Worm (Caenorhabditis elegans): ENCODE results near the gene vps-16.
A peak's percentile ranks its signal among the peaks of the same experiment; 100 is the strongest.

vps-16 gene

DNA sequence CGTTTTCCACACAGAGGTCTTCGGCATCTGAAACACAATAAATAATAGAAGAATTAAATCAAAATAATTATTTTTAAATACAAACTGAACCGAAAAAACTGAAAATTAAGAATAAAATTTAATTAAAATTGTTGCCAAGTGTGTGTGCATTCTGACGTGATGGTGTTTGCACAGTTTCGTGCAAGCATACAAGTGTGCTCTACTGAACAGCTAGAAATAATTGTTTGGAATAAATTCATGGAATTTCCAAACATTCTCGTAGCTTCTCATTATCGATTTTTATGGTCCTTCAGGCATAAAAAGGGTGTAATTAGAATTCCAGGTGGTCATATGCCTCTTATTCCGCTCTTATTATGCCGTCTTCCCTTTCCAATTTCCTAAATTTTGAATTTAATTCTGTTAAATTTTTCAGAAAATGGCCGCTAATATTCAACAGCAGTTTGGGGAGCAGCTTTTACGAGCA is 1.2 kb upstream of the vps-16 start, which contains the start of the genes mrps-17 and txdc-9:
Gene mrps-17, minus strand, starts transcription at position 33 of the 463 bp plus-strand sequence.
Gene txdc-9, plus strand, starts transcription at position 413 of the 463 bp plus-strand sequence.
- TF ChIP-seq ceh-16 (tag; optimal IDR thresholded peaks at IDR 0.05) (no peak), daf-12 (tag; optimal IDR thresholded peaks at IDR 0.05) (no peak), R02D3.7 (tag; optimal IDR thresholded peaks at IDR 0.05) (peak; percentile 32), nhr-25 (tag; optimal IDR thresholded peaks at IDR 0.05) (peak; percentile 50), unc-39 (tag; optimal IDR thresholded peaks at IDR 0.05) (no peak), elt-2 (tag; optimal IDR thresholded peaks at IDR 0.05) (peak; percentile 33), ceh-28 (tag; optimal IDR thresholded peaks at IDR 0.05) (peak; percentile 59), ceh-9 (tag; optimal IDR thresholded peaks at IDR 0.05) (no peak), ztf-4 (tag; optimal IDR thresholded peaks at IDR 0.05) (no peak), lin-15B (tag; optimal IDR thresholded peaks at IDR 0.05) (peak; percentile 89), ama-1 (optimal IDR thresholded peaks at IDR 0.05) (peak; percentile 1), pqm-1 (tag; optimal IDR thresholded peaks at IDR 0.05) (peak; percentile 44), fkh-10 (GFP tag; optimal IDR thresholded peaks at IDR 0.05) (peak; percentile 37), elt-3 (tag; optimal IDR thresholded peaks at IDR 0.05) (no peak), egl-5 (tag; optimal IDR thresholded peaks at IDR 0.05) (peak; percentile 74), lin-39 (tag; optimal IDR thresholded peaks at IDR 0.05) (peak; percentile 72), zag-1 (tag; optimal IDR thresholded peaks at IDR 0.05) (no peak), nhr-23 (tag; optimal IDR thresholded peaks at IDR 0.05) (peak; percentile 73), aly-2 (tag; optimal IDR thresholded peaks at IDR 0.05) (no peak), skn-1 (tag; optimal IDR thresholded peaks at IDR 0.05) (peak; percentile 67), hmg-11 (tag; optimal IDR thresholded peaks at IDR 0.05) (peak; percentile 69), lsy-12 (tag; optimal IDR thresholded peaks at IDR 0.05) (peak; percentile 14), nhr-11 (tag; optimal IDR thresholded peaks at IDR 0.05) (peak; percentile 14)

DNA sequence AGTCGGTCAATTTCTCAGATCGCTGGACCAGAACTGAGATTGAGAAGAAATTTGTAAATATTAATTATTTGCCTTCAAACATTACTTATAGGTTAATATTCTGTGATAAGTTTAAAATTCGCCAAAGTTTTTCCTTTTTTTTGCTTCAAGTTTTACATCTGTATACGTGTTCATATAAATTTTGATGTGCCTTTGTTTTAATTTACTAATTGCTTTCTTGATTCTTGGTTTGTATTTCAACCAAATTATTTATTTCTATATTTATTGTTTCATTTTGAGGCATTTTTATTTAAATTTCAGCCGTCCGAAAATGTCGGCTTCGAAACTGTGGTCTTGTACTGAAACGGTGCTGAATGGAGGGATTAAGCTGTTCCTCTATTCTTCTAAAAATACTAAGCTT is 3.3 kb downstream of the vps-16 start, which contains the start of gene C05D11.1:
Gene C05D11.1, plus strand, starts transcription at position 301 of the 400 bp plus-strand sequence.
- TF ChIP-seq hmg-11 (tag; optimal IDR thresholded peaks at IDR 0.05) (no peak), mml-1 (tag; optimal IDR thresholded peaks at IDR 0.05) (no peak), ZK546.5 (tag; optimal IDR thresholded peaks at IDR 0.05) (no peak), eor-1 (tag; optimal IDR thresholded peaks at IDR 0.05) (no peak), nhr-43 (tag; optimal IDR thresholded peaks at IDR 0.05; ENCODE audit: poor library complexity, severe bottlenecking) (no peak), unc-62 (GFP tag; optimal IDR thresholded peaks at IDR 0.05) (no peak), ama-1 (optimal IDR thresholded peaks at IDR 0.05) (no peak), ztf-4 (tag; optimal IDR thresholded peaks at IDR 0.05) (no peak), fkh-2 (tag; optimal IDR thresholded peaks at IDR 0.05) (no peak), snpc-4 (tag; optimal IDR thresholded peaks at IDR 0.05) (no peak)

DNA sequence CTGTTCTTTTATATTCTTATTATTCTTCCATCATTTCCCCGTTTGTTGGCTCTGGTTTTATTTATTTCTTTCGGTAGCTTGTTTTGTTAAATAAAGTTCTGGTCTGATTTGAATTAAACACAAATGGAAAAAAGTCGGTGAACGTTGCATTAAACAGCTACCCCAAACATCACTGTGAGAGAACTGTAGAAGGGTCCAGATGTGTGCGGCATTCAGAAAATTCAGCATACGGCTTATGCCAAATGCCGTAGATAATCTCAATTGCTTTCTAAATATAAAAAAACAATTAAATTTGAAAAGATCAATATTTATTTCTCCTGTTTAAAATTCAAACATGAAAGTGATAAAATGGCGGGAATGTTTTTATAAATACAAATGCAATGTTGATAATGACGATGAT is 6.8 kb downstream of the vps-16 start:
- TF ChIP-seq mdl-1 (tag; optimal IDR thresholded peaks at IDR 0.05) (no peak), snpc-4 (tag; optimal IDR thresholded peaks at IDR 0.05) (no peak), elt-3 (tag; optimal IDR thresholded peaks at IDR 0.05) (no peak), ceh-28 (tag; optimal IDR thresholded peaks at IDR 0.05) (no peak), fkh-2 (tag; optimal IDR thresholded peaks at IDR 0.05) (no peak), egl-27 (tag; optimal IDR thresholded peaks at IDR 0.05) (no peak), lin-15B (tag; optimal IDR thresholded peaks at IDR 0.05) (no peak), nhr-76 (tag; optimal IDR thresholded peaks at IDR 0.05) (no peak), elt-2 (tag; optimal IDR thresholded peaks at IDR 0.05) (no peak), elt-1 (tag; optimal IDR thresholded peaks at IDR 0.05) (no peak), nhr-28 (tag; optimal IDR thresholded peaks at IDR 0.05) (no peak), nhr-67 (tag; optimal IDR thresholded peaks at IDR 0.05) (no peak), egl-5 (tag; optimal IDR thresholded peaks at IDR 0.05) (no peak), ceh-82 (tag; optimal IDR thresholded peaks at IDR 0.05) (no peak), ZK546.5 (tag; optimal IDR thresholded peaks at IDR 0.05) (no peak), eor-1 (tag; optimal IDR thresholded peaks at IDR 0.05) (no peak), ceh-16 (tag; optimal IDR thresholded peaks at IDR 0.05) (no peak), ztf-11 (tag; optimal IDR thresholded peaks at IDR 0.05) (no peak)
